Worm (Caenorhabditis elegans) whole organism, midembryonic: ENCODE results near the gene F38A6.4.

Source experiments
- cog-1 ChIP-seq: sonication (generic microtip); optimal IDR thresholded peaks from 2 replicates; lab custom pipeline; 2016; ENCODE audit warnings: missing genetic modification characterization, missing compliant biosample characterization
- flt-1 ChIP-seq: fragments of 200-800 bp; sonication (Bioruptor generic); IDR thresholded peaks from 2 replicates; pipeline ENCODE4 v1.3.6; 2022; ENCODE audit warnings: missing genetic modification characterization, missing compliant biosample characterization
- klf-2 ChIP-seq: fragments of 200-800 bp; sonication (Bioruptor generic); conservative IDR thresholded peaks from 2 replicates; pipeline ENCODE4 v1.3.6; 2022; ENCODE audit warnings: missing genetic modification reagents, missing genetic modification characterization, missing compliant biosample characterization
- med-1 ChIP-seq: sonication (generic microtip); optimal IDR thresholded peaks from 2 replicates; lab custom pipeline; 2017; ENCODE audit warnings: missing genetic modification characterization, mild to moderate bottlenecking, missing compliant biosample characterization, antibody characterized with exemption, missing genetic modification reagents; ENCODE audit not compliant: insufficient read depth
- ref-1 ChIP-seq: fragments of 200-800 bp; sonication (Bioruptor generic); conservative IDR thresholded peaks from 2 replicates; pipeline ENCODE4 v1.3.6; 2022; ENCODE audit warnings: missing genetic modification reagents, missing genetic modification characterization, missing compliant biosample characterization
- ztf-23 ChIP-seq: fragments of 200-800 bp; sonication (Bioruptor generic); IDR thresholded peaks from 2 replicates; pipeline ENCODE4 v1.3.6; 2022; ENCODE audit warnings: missing genetic modification reagents, missing genetic modification characterization, missing compliant biosample characterization
- ztf-29 ChIP-seq: fragments of 200-800 bp; sonication (Bioruptor generic); IDR thresholded peaks from 2 replicates; pipeline ENCODE4 v1.3.6; 2022; ENCODE audit warnings: missing genetic modification reagents, missing genetic modification characterization, missing compliant biosample characterization

- TF ChIP-seq klf-2 (GFP tag; lab: Robert Waterston, UW) (no peak), cog-1 (no peak), ref-1 (GFP tag; lab: Robert Waterston, UW) (no peak), med-1 (GFP tag; lab: Kevin White, UChicago) (no peak), ztf-23 (GFP tag; lab: Robert Waterston, UW) (no peak), ztf-29 (no peak), flt-1 (GFP tag; lab: Robert Waterston, UW) (no peak)
Measured at ce11 chrV:20790011-20790410, 14.8 kb upstream of the F38A6.4 start, which contains the start of gene Y44A6D.1.
